Fruit fly (Drosophila melanogaster) S2 (cell line): ENCODE data around the gene CanA-14F.

Source experiments
- CG8478 ChIP-seq: fragments of >200 bp; optimal IDR thresholded peaks from 2 replicates; lab custom pipeline; 2018
- CTCF ChIP-seq, 2 experiments: fragments of >200 bp; optimal IDR thresholded peaks; 2 replicates each; lab custom pipeline; 2018

DNA sequence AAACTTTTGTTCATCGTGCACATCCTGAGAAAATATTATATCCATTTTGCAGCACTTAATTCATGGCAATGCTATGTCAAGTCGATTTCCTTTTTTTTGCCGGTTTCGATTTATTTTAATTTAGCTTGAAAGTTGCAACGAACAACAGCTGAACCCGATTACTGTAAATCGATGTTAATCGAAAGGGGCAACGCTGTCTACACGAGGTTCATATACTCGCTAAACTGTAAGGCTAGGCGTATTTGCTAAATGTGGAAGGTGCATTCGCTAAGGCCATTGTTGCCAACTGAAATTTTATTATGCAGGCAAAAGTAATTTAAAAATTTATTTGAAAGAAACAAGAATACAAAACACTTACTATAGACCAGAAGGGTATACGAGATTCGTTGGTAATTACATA, 39.6 kb downstream of the CanA-14F start, which contains the start of gene CG9902:
- peak; percentile 36 to 62 for TF ChIP-seq CTCF (optimal IDR thresholded peaks at IDR 0.05; lab: Kevin White, UChicago)
- no peak for TF ChIP-seq CG8478 (lab: Kevin White, UChicago)
